Worm (Caenorhabditis elegans) whole organism, mixed stage, embryonic: ENCODE measurements around the gene mrpl-46.

Source experiments
- ces-1 ChIP-seq: fragments of 150-350 bp; optimal IDR thresholded peaks from 2 replicates; lab custom pipeline; 2014; ENCODE audit warnings: missing biosample characterization, missing genetic modification reagents, missing genetic modification characterization
- cnd-1 ChIP-seq: fragments of 200-800 bp; sonication (Bioruptor generic); optimal IDR thresholded peaks from 2 replicates; lab custom pipeline; 2018; ENCODE audit warnings: mild to moderate bottlenecking, missing genetic modification characterization, missing compliant biosample characterization
- ham-2 ChIP-seq: fragments of 200-800 bp; sonication (Bioruptor generic); optimal IDR thresholded peaks from 2 replicates; lab custom pipeline; 2018; ENCODE audit warnings: mild to moderate bottlenecking, missing genetic modification characterization, missing compliant biosample characterization
- hlh-1 ChIP-seq: fragments of 150-350 bp; optimal IDR thresholded peaks from 2 replicates; lab custom pipeline; 2014; ENCODE audit warnings: missing biosample characterization, missing genetic modification reagents, missing genetic modification characterization
- lin-13 ChIP-seq: fragments of 150-350 bp; optimal IDR thresholded peaks from 2 replicates; lab custom pipeline; 2014; ENCODE audit warnings: missing biosample characterization, missing genetic modification characterization
- mep-1 ChIP-seq: fragments of 150-350 bp; optimal IDR thresholded peaks from 2 replicates; lab custom pipeline; 2017; ENCODE audit warnings: missing biosample characterization, missing genetic modification reagents, missing genetic modification characterization, inconsistent platforms
- nhr-237 ChIP-seq: fragments of 150-350 bp; optimal IDR thresholded peaks from 2 replicates; lab custom pipeline; 2014; ENCODE audit warnings: missing biosample characterization, missing genetic modification characterization
- nhr-28 ChIP-seq: fragments of 150-350 bp; optimal IDR thresholded peaks from 2 replicates; lab custom pipeline; 2014; ENCODE audit warnings: missing biosample characterization, missing genetic modification characterization
- nhr-76 ChIP-seq: sonication (generic microtip); optimal IDR thresholded peaks from 2 replicates; lab custom pipeline; 2017; ENCODE audit warnings: missing biosample characterization, missing genetic modification characterization
- pha-4 ChIP-seq: fragments of 150-350 bp; optimal IDR thresholded peaks from 2 replicates; lab custom pipeline; 2018; ENCODE audit warnings: missing biosample characterization, missing genetic modification reagents, missing genetic modification characterization
- snpc-4 ChIP-seq: fragments of 150-350 bp; optimal IDR thresholded peaks from 2 replicates; lab custom pipeline; 2014; ENCODE audit warnings: missing biosample characterization, missing genetic modification characterization
- unc-120 ChIP-seq: sonication (generic microtip); optimal IDR thresholded peaks from 2 replicates; lab custom pipeline; 2017; ENCODE audit warnings: missing genetic modification characterization, missing compliant biosample characterization; ENCODE audit not compliant: poor library complexity, severe bottlenecking
- unc-62 ChIP-seq: fragments of 150-350 bp; optimal IDR thresholded peaks from 2 replicates; lab custom pipeline; 2014; ENCODE audit warnings: missing biosample characterization, missing genetic modification reagents, missing genetic modification characterization

DNA sequence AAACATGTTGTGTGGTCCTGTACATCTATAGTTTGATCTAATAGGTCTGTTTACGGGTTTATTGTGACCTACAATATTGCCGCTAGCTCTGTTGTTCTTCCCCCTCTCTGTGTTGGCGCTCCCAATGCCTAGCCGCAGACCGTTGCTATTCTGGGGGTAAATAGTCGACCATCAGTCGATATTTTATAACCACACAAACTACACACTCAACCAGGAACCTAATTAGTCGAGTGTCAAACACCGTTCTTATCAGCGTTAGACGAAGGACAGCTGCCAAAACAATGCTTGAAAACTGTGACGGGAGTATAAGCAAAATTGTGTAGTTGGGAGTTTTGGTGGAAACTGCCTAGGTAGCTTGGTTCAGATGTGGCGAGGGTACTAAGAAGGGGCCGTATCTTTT, 18.2 kb upstream of the mrpl-46 start:
- TF ChIP-seq unc-120 (tag; lab: Kevin White, UChicago) (no peak), nhr-28 (tag; lab: Kevin White, UChicago) (no peak), ces-1 (GFP tag; lab: Kevin White, UChicago) (no peak), mep-1 (tag; lab: Kevin White, UChicago) (no peak), hlh-1 (no peak), pha-4 (no peak), nhr-76 (tag; lab: Kevin White, UChicago) (no peak), cnd-1 (tag; lab: Kevin White, UChicago) (no peak), unc-62 (GFP tag; lab: Kevin White, UChicago) (no peak), ham-2 (GFP tag; lab: Kevin White, UChicago) (no peak), lin-13 (tag; lab: Kevin White, UChicago) (no peak), snpc-4 (no peak), nhr-237 (tag; lab: Kevin White, UChicago) (no peak)
